Worm (Caenorhabditis elegans): ENCODE data around the gene perm-1.

The perm-1 gene

ce11 chrII:7860221-7860928 is 20.2 kb upstream of the perm-1 start, which contains the start of gene lin-5 (continued):
- no peak for TF ChIP-seq php-3 (GFP tag; IDR thresholded peaks at IDR 0.05)
- TF ChIP-seq pha-4 (GFP tag; IDR thresholded peaks at IDR 0.05) = no peak
- no peak for TF ChIP-seq pha-4 (tag; optimal IDR thresholded peaks at IDR 0.05)
- no peak for TF ChIP-seq duxl-1 (tag; optimal IDR thresholded peaks at IDR 0.05; ENCODE audit: poor library complexity)
- no peak for TF ChIP-seq nhr-237 (tag; optimal IDR thresholded peaks at IDR 0.05)
- TF ChIP-seq vab-7 (GFP tag; IDR thresholded peaks at IDR 0.05) = no peak
- peak; percentile 63 for TF ChIP-seq lin-38 (GFP tag; IDR thresholded peaks at IDR 0.05)
- no peak for TF ChIP-seq nhr-111 (GFP tag; optimal IDR thresholded peaks at IDR 0.05)
- TF ChIP-seq zip-2 (tag; optimal IDR thresholded peaks at IDR 0.05) = no peak
- TF ChIP-seq ces-1 (GFP tag; optimal IDR thresholded peaks at IDR 0.05) = no peak
- TF ChIP-seq spr-1 (tag; optimal IDR thresholded peaks at IDR 0.05) = no peak
- TF ChIP-seq hmg-1.1 (GFP tag; IDR thresholded peaks at IDR 0.05) = peak; percentile 30; the same call in 1 of the 2 replicates
- no peak for TF ChIP-seq jun-1 (tag; optimal IDR thresholded peaks at IDR 0.05)
- TF ChIP-seq T26A8.4 (GFP tag; IDR thresholded peaks at IDR 0.05) = no peak
- TF ChIP-seq dmd-6 (GFP tag; IDR thresholded peaks at IDR 0.05) = no peak
- TF ChIP-seq daf-12 (tag; optimal IDR thresholded peaks at IDR 0.05) = no peak
- TF ChIP-seq Y48G9A.11 (GFP tag; IDR thresholded peaks at IDR 0.05) = peak; percentile 38; the same call in 1 of the 2 replicates
- TF ChIP-seq pqm-1 (tag; optimal IDR thresholded peaks at IDR 0.05) = no peak
- no peak for TF ChIP-seq skn-1 (tag; optimal IDR thresholded peaks at IDR 0.05)
- no peak for TF ChIP-seq ctbp-1 (GFP tag; IDR thresholded peaks at IDR 0.05)
- TF ChIP-seq unc-39 (tag; optimal IDR thresholded peaks at IDR 0.05) = no peak
- peak; percentile 90 for TF ChIP-seq dpl-1 (GFP tag; optimal IDR thresholded peaks at IDR 0.05)
- no peak for TF ChIP-seq F10B5.3 (tag; optimal IDR thresholded peaks at IDR 0.05)
- peak; percentile 36 for TF ChIP-seq nhr-11 (tag; optimal IDR thresholded peaks at IDR 0.05)
- TF ChIP-seq fos-1 (tag; optimal IDR thresholded peaks at IDR 0.05) = no peak
- TF ChIP-seq F37D6.2 (tag; optimal IDR thresholded peaks at IDR 0.05) = peak; percentile 16
- TF ChIP-seq cey-2 (tag; optimal IDR thresholded peaks at IDR 0.05; ENCODE audit: borderline replicate concordance, insufficient read depth) = no peak
- TF ChIP-seq R02D3.7 (tag; optimal IDR thresholded peaks at IDR 0.05) = no peak
- TF ChIP-seq nhr-77 (tag; optimal IDR thresholded peaks at IDR 0.05) = no peak
- no peak for TF ChIP-seq nhr-42 (GFP tag; IDR thresholded peaks at IDR 0.05)
- no peak for TF ChIP-seq egl-43 (GFP tag; IDR thresholded peaks at IDR 0.05)
- peak; percentile 40 for TF ChIP-seq F49E8.2 (tag; optimal IDR thresholded peaks at IDR 0.05; ENCODE audit: borderline replicate concordance)
- TF ChIP-seq mdt-29 (GFP tag; IDR thresholded peaks at IDR 0.05) = no peak
- peak; percentile 53 for TF ChIP-seq hlh-30 (tag; optimal IDR thresholded peaks at IDR 0.05; ENCODE audit: insufficient read depth)
- no peak for TF ChIP-seq zag-1 (tag; optimal IDR thresholded peaks at IDR 0.05)
- no peak for TF ChIP-seq snpc-1.2 (GFP tag; IDR thresholded peaks at IDR 0.05)
- TF ChIP-seq set-16 (GFP tag; IDR thresholded peaks at IDR 0.05) = no peak
- TF ChIP-seq F44E2.7 (GFP tag; IDR thresholded peaks at IDR 0.05) = no peak
- peak; percentile 67 for TF ChIP-seq mep-1 (tag; optimal IDR thresholded peaks at IDR 0.05)
- TF ChIP-seq D1046.2 (GFP tag; IDR thresholded peaks at IDR 0.05) = no peak
- TF ChIP-seq mdl-1 (tag; optimal IDR thresholded peaks at IDR 0.05) = peak in 1 of 2 experiments; percentile 23
- TF ChIP-seq ama-1 (optimal IDR thresholded peaks at IDR 0.05) = no peak
- TF ChIP-seq snpc-4 (tag; optimal IDR thresholded peaks at IDR 0.05) = no peak
- no peak for TF ChIP-seq daf-16 (GFP tag; optimal IDR thresholded peaks at IDR 0.05)
- peak; percentile 25 for TF ChIP-seq daf-16 (tag; optimal IDR thresholded peaks at IDR 0.05)
- TF ChIP-seq lin-29 (GFP tag; IDR thresholded peaks at IDR 0.05) = no peak
- no peak for TF ChIP-seq egl-27 (tag; optimal IDR thresholded peaks at IDR 0.05)
- TF ChIP-seq lin-39 (tag; optimal IDR thresholded peaks at IDR 0.05) = no peak
- no peak for TF ChIP-seq aly-2 (tag; optimal IDR thresholded peaks at IDR 0.05)
- no peak for TF ChIP-seq Y75B8A.6 (GFP tag; IDR thresholded peaks at IDR 0.05)
- no peak for TF ChIP-seq zfp-2 (tag; optimal IDR thresholded peaks at IDR 0.05)
- TF ChIP-seq dmd-8 (GFP tag; IDR thresholded peaks at IDR 0.05) = no peak

All from whole organism, L4 larva.